Worm (Caenorhabditis elegans): ENCODE results near the gene sra-28.

The sra-28 gene

ce11 chrII:6558887-6559286 is 14.7 kb downstream of the sra-28 start:
- TF ChIP-seq lin-13 (GFP tag; optimal IDR thresholded peaks at IDR 0.05) (no peak), nhr-129 (tag; optimal IDR thresholded peaks at IDR 0.05) (no peak), nhr-23 (tag; optimal IDR thresholded peaks at IDR 0.05) (no peak), R02D3.7 (tag; optimal IDR thresholded peaks at IDR 0.05) (no peak), elt-1 (tag; optimal IDR thresholded peaks at IDR 0.05) (no peak), nhr-6 (tag; optimal IDR thresholded peaks at IDR 0.05) (no peak), mbf-1 (tag; optimal IDR thresholded peaks at IDR 0.05) (no peak), crh-2 (tag; optimal IDR thresholded peaks at IDR 0.05) (no peak), peb-1 (tag; optimal IDR thresholded peaks at IDR 0.05) (no peak)

DNA sequence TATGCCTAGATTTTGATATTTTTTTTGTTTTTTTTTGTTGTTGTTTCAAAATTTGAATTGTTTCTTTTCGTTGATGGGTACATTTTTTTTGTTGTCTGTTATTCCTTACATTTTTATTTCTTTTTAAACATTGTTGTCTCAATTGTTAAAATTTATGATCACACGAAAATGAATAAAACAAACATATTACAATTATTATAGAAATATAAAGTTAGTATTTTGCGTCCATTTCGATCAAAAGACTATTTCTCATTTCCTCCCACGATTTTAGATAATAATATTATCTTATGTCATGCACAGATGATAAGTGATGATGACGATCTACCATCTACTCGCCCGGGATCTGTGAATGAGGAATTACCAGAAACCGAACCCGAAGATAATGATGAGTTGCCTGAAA is 18.9 kb downstream of the sra-28 start, which contains the start of gene wrn-1:
wrn-1 (plus strand) TSS at position 301 of the 400 bp plus-strand sequence.
- no peak for TF ChIP-seq blmp-1 (tag; optimal IDR thresholded peaks at IDR 0.05; ENCODE audit: insufficient read depth)
- no peak for TF ChIP-seq elt-3 (tag; optimal IDR thresholded peaks at IDR 0.05)
- TF ChIP-seq nhr-12 (tag; optimal IDR thresholded peaks at IDR 0.05): no peak
- TF ChIP-seq Y55F3AM.14 (GFP tag; optimal IDR thresholded peaks at IDR 0.05): no peak

ce11 chrII:6544842-6545410 is 28.7 kb downstream of the sra-28 start, which contains the start of gene lron-15:
TSS of gene lron-15 (minus strand) at chrII:6544892.
- TF ChIP-seq nhr-10 (tag; optimal IDR thresholded peaks at IDR 0.05): no peak
- no peak for TF ChIP-seq nhr-129 (tag; optimal IDR thresholded peaks at IDR 0.05)
- no peak for TF ChIP-seq nhr-6 (tag; optimal IDR thresholded peaks at IDR 0.05)
- no peak for TF ChIP-seq ama-1 (optimal IDR thresholded peaks at IDR 0.05)
- no peak for TF ChIP-seq ceh-16 (tag; optimal IDR thresholded peaks at IDR 0.05)
- TF ChIP-seq lin-11 (tag; optimal IDR thresholded peaks at IDR 0.05): no peak
- no peak for TF ChIP-seq F13H6.1 (tag; optimal IDR thresholded peaks at IDR 0.05)
- TF ChIP-seq ZK546.5 (tag; optimal IDR thresholded peaks at IDR 0.05): no peak

ce11 chrII:6535957-6536424 is 37.6 kb downstream of the sra-28 start, which contains the start of gene utp-20:
TSS of gene utp-20 (plus strand) at chrII:6536374.
- TF ChIP-seq mab-5 (tag; optimal IDR thresholded peaks at IDR 0.05) (peak; percentile 13), snpc-4 (tag; optimal IDR thresholded peaks at IDR 0.05) (no peak), sma-9 (GFP tag; optimal IDR thresholded peaks at IDR 0.05) (peak; percentile 30), sma-9 (tag; optimal IDR thresholded peaks at IDR 0.05) (no peak), crh-2 (tag; optimal IDR thresholded peaks at IDR 0.05) (peak; percentile 44), sma-3 (GFP tag; optimal IDR thresholded peaks at IDR 0.05) (peak; percentile 55), nhr-129 (tag; optimal IDR thresholded peaks at IDR 0.05) (peak; percentile 61), C34F6.9 (tag; optimal IDR thresholded peaks at IDR 0.05) (peak; percentile 64), alr-1 (tag; optimal IDR thresholded peaks at IDR 0.05) (no peak), F13H6.1 (tag; optimal IDR thresholded peaks at IDR 0.05) (peak; percentile 5), unc-55 (GFP tag; optimal IDR thresholded peaks at IDR 0.05) (peak; percentile 87), unc-39 (tag; optimal IDR thresholded peaks at IDR 0.05) (no peak), lin-13 (GFP tag; optimal IDR thresholded peaks at IDR 0.05) (peak; percentile 44), nhr-237 (tag; optimal IDR thresholded peaks at IDR 0.05) (no peak), lsy-2 (tag; optimal IDR thresholded peaks at IDR 0.05) (peak in 1 of 2 experiments; percentile 81), gmeb-1 (tag; optimal IDR thresholded peaks at IDR 0.05) (peak; percentile 90)

ce11 chrII:6531940-6532339 is 41.6 kb downstream of the sra-28 start, which contains the start of gene abcx-1:
TSS of gene abcx-1 (plus strand) at chrII:6532163.
- TF ChIP-seq sma-3 (GFP tag; optimal IDR thresholded peaks at IDR 0.05) (no peak), nhr-11 (tag; optimal IDR thresholded peaks at IDR 0.05) (no peak), ZK546.5 (tag; optimal IDR thresholded peaks at IDR 0.05) (no peak), nhr-129 (tag; optimal IDR thresholded peaks at IDR 0.05) (no peak), lsy-2 (tag; optimal IDR thresholded peaks at IDR 0.05) (no peak), unc-55 (GFP tag; optimal IDR thresholded peaks at IDR 0.05) (no peak), unc-39 (tag; optimal IDR thresholded peaks at IDR 0.05) (no peak), nhr-23 (tag; optimal IDR thresholded peaks at IDR 0.05) (no peak), ztf-4 (tag; optimal IDR thresholded peaks at IDR 0.05) (no peak), ztf-11 (tag; optimal IDR thresholded peaks at IDR 0.05) (no peak)
